Fruit fly (Drosophila melanogaster): ENCODE data around the gene CG13059.

Gene CG13059

DNA sequence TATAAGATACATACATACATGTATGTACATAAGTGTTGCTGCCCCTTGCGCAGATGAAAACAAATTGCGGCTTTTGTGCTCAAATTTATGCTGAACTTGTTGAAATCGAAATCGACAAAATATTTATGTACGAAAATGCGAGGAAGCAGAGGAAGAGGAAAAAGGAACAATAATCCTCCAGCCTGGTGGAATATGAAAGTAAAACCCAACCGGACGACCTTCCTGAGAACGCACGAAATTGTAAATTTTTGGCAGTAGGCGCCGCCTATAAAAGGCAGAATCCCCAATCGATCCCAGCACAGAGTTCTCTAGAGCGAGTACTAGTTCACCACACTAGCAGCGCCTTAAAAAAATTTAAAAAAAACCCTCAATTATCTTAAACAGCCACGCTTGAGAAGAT, 41.1 kb downstream of the CG13059 start, which contains the start of gene Cpr72Eb:
Gene Cpr72Eb (plus strand): TSS at position 301 of the 400 bp plus-strand sequence.
- TF ChIP-seq insv (optimal IDR thresholded peaks at IDR 0.05) (no peak), Sin3A (optimal IDR thresholded peaks at IDR 0.05) (no peak), psq (optimal IDR thresholded peaks at IDR 0.05) (no peak), Myc (optimal IDR thresholded peaks at IDR 0.05) (no peak), h (optimal IDR thresholded peaks at IDR 0.05) (no peak), ttk (optimal IDR thresholded peaks at IDR 0.05) (no peak)

DNA sequence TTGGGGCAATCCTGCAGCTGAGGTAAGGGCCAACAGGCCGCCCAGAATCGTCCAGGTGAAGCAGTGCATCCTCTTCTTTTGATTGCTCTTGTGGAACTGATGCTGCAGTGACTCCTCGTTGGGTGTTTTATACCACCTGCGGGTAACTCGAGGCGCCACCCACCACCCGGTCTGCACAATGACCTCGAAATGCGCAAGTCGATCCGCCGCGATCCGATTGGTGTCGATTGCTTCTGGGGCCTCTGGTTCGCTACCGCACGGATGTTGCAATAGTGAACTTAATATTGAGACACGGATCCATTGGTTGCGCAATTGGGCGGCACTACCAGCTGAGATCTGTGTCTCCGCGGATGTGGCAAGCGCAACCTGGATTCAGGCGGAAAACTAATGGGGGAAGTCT, 43.8 kb downstream of the CG13059 start, which contains the start of gene Cpr72Ec:
Gene Cpr72Ec (minus strand): TSS at position 101 of the 400 bp plus-strand sequence.
- TF ChIP-seq h (optimal IDR thresholded peaks at IDR 0.05) (no peak), Myc (optimal IDR thresholded peaks at IDR 0.05) (no peak), psq (optimal IDR thresholded peaks at IDR 0.05) (no peak), insv (optimal IDR thresholded peaks at IDR 0.05) (no peak), ttk (optimal IDR thresholded peaks at IDR 0.05) (no peak), Sin3A (optimal IDR thresholded peaks at IDR 0.05) (no peak)

DNA sequence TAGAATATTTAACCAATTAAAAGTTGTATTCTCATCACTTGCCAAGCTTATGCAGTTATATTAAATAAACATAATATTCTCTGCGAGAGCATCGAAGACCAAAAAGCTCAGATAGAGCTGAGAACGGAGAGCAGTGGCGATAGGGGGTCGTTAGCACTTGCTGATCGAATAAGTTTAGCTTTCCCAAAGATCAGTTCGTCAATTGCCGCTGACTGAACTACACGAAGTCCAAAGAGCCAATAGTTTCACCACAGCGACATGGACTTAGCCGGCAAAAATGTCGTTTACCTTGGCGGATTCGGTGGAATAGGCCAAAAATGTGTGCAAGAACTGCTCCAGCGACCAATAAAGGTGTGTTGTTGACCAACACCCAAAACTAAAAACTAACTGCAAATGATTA, 44.7 kb downstream of the CG13059 start, which contains the start of gene CG4842:
Gene CG4842 (plus strand): TSS at position 191 of the 400 bp plus-strand sequence.
- TF ChIP-seq psq (optimal IDR thresholded peaks at IDR 0.05) (no peak), Sin3A (optimal IDR thresholded peaks at IDR 0.05) (no peak), ttk (optimal IDR thresholded peaks at IDR 0.05) (no peak), insv (optimal IDR thresholded peaks at IDR 0.05) (no peak), Myc (optimal IDR thresholded peaks at IDR 0.05) (no peak), h (optimal IDR thresholded peaks at IDR 0.05) (no peak)

DNA sequence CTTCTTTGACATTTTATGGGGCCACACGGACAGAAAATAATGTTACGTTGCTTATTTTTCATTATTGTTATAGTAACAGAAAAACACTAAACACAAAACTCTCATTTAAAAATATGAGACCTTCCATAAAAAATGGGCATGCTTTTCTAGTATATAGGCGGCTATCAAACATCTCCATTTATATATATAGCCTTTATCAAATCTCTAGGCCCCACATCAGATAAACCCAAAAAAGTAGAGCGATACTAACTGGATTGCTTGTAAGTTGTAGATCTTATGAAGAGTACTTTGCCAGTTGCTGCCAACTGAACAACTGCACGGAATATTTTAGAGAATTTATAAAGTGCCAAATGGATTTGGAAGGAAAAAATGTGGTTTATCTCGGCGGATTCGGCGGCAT, 46.1 kb downstream of the CG13059 start, which contains the start of gene CG18814:
Gene CG18814 (plus strand): TSS at position 301 of the 400 bp plus-strand sequence.
- TF ChIP-seq psq (optimal IDR thresholded peaks at IDR 0.05) = no peak
- no peak for TF ChIP-seq insv (optimal IDR thresholded peaks at IDR 0.05)
- TF ChIP-seq Sin3A (optimal IDR thresholded peaks at IDR 0.05) = no peak
- TF ChIP-seq Myc (optimal IDR thresholded peaks at IDR 0.05) = no peak
- no peak for TF ChIP-seq ttk (optimal IDR thresholded peaks at IDR 0.05)
- no peak for TF ChIP-seq h (optimal IDR thresholded peaks at IDR 0.05)

All from Kc167 (cell line).